Worm (Caenorhabditis elegans): ENCODE measurements around the gene D1086.7.
A peak's percentile ranks its signal among the peaks of the same experiment; 100 is the strongest.
"Not testable (repeated sequence)": the region's sequence is repeated elsewhere in the genome, so short reads cannot be mapped to it uniquely, and the experiment has no call there.

ce11 chrV:14055097-14055496 lies 29.0 kb upstream of the D1086.7 start:
- not testable (repeated sequence) for TF ChIP-seq tab-1 (GFP tag; IDR thresholded peaks at IDR 0.05)
- TF ChIP-seq T22C8.4 (GFP tag; IDR thresholded peaks at IDR 0.05) (peak; percentile 67), ztf-23 (GFP tag; IDR thresholded peaks at IDR 0.05) (peak; percentile 82)

All from whole organism, midembryonic.